Worm (Caenorhabditis elegans) whole organism, mixed stage, embryonic: Measurements from ENCODE around the gene C25E10.8.

Experiments used
- cnd-1 ChIP-seq: fragments of 200-800 bp; sonication (Bioruptor generic); optimal IDR thresholded peaks from 2 replicates; lab custom pipeline; 2018; ENCODE audit warnings: mild to moderate bottlenecking, missing genetic modification characterization, missing compliant biosample characterization
- elt-3 ChIP-seq: fragments of 150-350 bp; optimal IDR thresholded peaks from 2 replicates; lab custom pipeline; 2014; ENCODE audit warnings: missing biosample characterization, missing genetic modification characterization
- lin-32 ChIP-seq: fragments of 200-800 bp; sonication (Bioruptor generic); optimal IDR thresholded peaks from 2 replicates; lab custom pipeline; 2018; ENCODE audit warnings: mild to moderate bottlenecking, missing genetic modification characterization, missing compliant biosample characterization
- mab-5 ChIP-seq: fragments of 150-350 bp; optimal IDR thresholded peaks from 2 replicates; lab custom pipeline; 2014; ENCODE audit warnings: missing biosample characterization, missing genetic modification characterization
- nhr-237 ChIP-seq: fragments of 150-350 bp; optimal IDR thresholded peaks from 2 replicates; lab custom pipeline; 2014; ENCODE audit warnings: missing biosample characterization, missing genetic modification characterization
- pha-4 ChIP-seq: fragments of 150-350 bp; optimal IDR thresholded peaks from 2 replicates; lab custom pipeline; 2018; ENCODE audit warnings: missing biosample characterization, missing genetic modification reagents, missing genetic modification characterization
- unc-39 ChIP-seq: fragments of 150-350 bp; optimal IDR thresholded peaks from 2 replicates; lab custom pipeline; 2014; ENCODE audit warnings: missing biosample characterization, missing genetic modification characterization
- unc-62 ChIP-seq: fragments of 150-350 bp; optimal IDR thresholded peaks from 2 replicates; lab custom pipeline; 2014; ENCODE audit warnings: missing biosample characterization, missing genetic modification reagents, missing genetic modification characterization
- ztf-11 ChIP-seq: fragments of 150-350 bp; optimal IDR thresholded peaks from 2 replicates; lab custom pipeline; 2014; ENCODE audit warnings: missing biosample characterization, missing genetic modification characterization

- no peak for TF ChIP-seq mab-5 (tag; lab: Kevin White, UChicago)
- no peak for TF ChIP-seq unc-62
- no peak for TF ChIP-seq cnd-1 (tag; lab: Kevin White, UChicago)
- TF ChIP-seq nhr-237 (tag; lab: Kevin White, UChicago) = no peak
- TF ChIP-seq lin-32 (GFP tag; lab: Kevin White, UChicago) = no peak
- no peak for TF ChIP-seq unc-39 (tag; lab: Kevin White, UChicago)
- TF ChIP-seq ztf-11 = no peak
- TF ChIP-seq pha-4 (tag; lab: Kevin White, UChicago) = no peak
- TF ChIP-seq elt-3 = no peak
These were observed 8.5 kb upstream of the C25E10.8 start, which contains the start of gene C25E10.12 for ce11 chrV:9062341-9062740.
